Fruit fly (Drosophila melanogaster) whole organism, embryonic: Measurements from ENCODE around the gene scpr-A.
A peak's percentile ranks its signal among the peaks of the same experiment; 100 is the strongest.

Experiments
- Adf1 ChIP-seq: fragments of 200-800 bp; sonication (Bioruptor generic); IDR thresholded peaks from 2 replicates; pipeline ENCODE4 v1.3.6; 2022; ENCODE audit warnings: missing biosample characterization, missing genetic modification characterization
- Bteb2 ChIP-seq: fragments of 200-800 bp; sonication (Bioruptor generic); optimal IDR thresholded peaks from 2 replicates; lab custom pipeline; 2016; ENCODE audit warnings: missing biosample characterization, missing genetic modification characterization
- CG10209 ChIP-seq: fragments of 200-800 bp; sonication (Bioruptor generic); optimal IDR thresholded peaks from 3 replicates; lab custom pipeline; 2017; ENCODE audit warnings: missing biosample characterization, mild to moderate bottlenecking, missing genetic modification characterization, missing genetic modification reagents
- CG10979 ChIP-seq: fragments of 200-800 bp; sonication (Bioruptor generic); optimal IDR thresholded peaks from 2 replicates; lab custom pipeline; 2018; ENCODE audit warnings: missing biosample characterization, mild to moderate bottlenecking, missing genetic modification characterization, moderate library complexity
- CG11093 ChIP-seq: fragments of 200-800 bp; sonication (Bioruptor generic); IDR thresholded peaks from 3 replicates; pipeline ENCODE4 v1.3.6; 2022; ENCODE audit warnings: missing biosample characterization, missing genetic modification characterization
- CG12942 ChIP-seq: fragments of 200-800 bp; sonication (Bioruptor generic); optimal IDR thresholded peaks from 3 replicates; lab custom pipeline; 2016; ENCODE audit warnings: missing biosample characterization, missing genetic modification characterization
- CG13894 ChIP-seq: fragments of 200-800 bp; sonication (Bioruptor generic); optimal IDR thresholded peaks from 3 replicates; lab custom pipeline; 2018; ENCODE audit warnings: missing biosample characterization, mild to moderate bottlenecking, missing genetic modification characterization, moderate library complexity
- CG17385 ChIP-seq: fragments of 200-800 bp; sonication (Bioruptor generic); optimal IDR thresholded peaks from 3 replicates; lab custom pipeline; 2018; ENCODE audit warnings: missing biosample characterization, mild to moderate bottlenecking, missing genetic modification characterization
- CG18011 ChIP-seq: fragments of 200-800 bp; sonication (Bioruptor generic); optimal IDR thresholded peaks from 2 replicates; lab custom pipeline; 2017; ENCODE audit warnings: missing biosample characterization, missing genetic modification characterization, mild to moderate bottlenecking, moderate library complexity, missing genotype
- CG18476 ChIP-seq: fragments of 200-800 bp; sonication (Bioruptor generic); optimal IDR thresholded peaks from 2 replicates; lab custom pipeline; 2016; ENCODE audit warnings: missing biosample characterization, mild to moderate bottlenecking, missing genetic modification characterization
- CG2202 ChIP-seq: fragments of 200-800 bp; sonication (Bioruptor generic); optimal IDR thresholded peaks from 2 replicates; lab custom pipeline; 2018; ENCODE audit warnings: missing biosample characterization, mild to moderate bottlenecking, missing genetic modification characterization
- CG32767 ChIP-seq: fragments of 200-800 bp; sonication (Bioruptor generic); IDR thresholded peaks from 2 replicates; pipeline ENCODE4 v1.3.6; 2022; ENCODE audit warnings: missing biosample characterization, missing genetic modification characterization
- CG6272 ChIP-seq: fragments of 200-800 bp; sonication (Bioruptor generic); IDR thresholded peaks from 2 replicates; pipeline ENCODE4 v1.3.6; 2022; ENCODE audit warnings: missing biosample characterization, missing genetic modification characterization
- CG6689 ChIP-seq: fragments of 200-800 bp; sonication (Bioruptor generic); IDR thresholded peaks from 2 replicates; pipeline ENCODE4 v1.3.6; 2022; ENCODE audit warnings: missing biosample characterization, missing genetic modification characterization
- CG7271 ChIP-seq: fragments of 200-800 bp; sonication (Bioruptor generic); optimal IDR thresholded peaks from 2 replicates; lab custom pipeline; 2018; ENCODE audit warnings: missing biosample characterization, mild to moderate bottlenecking, missing genetic modification characterization, moderate library complexity
- CG7357 ChIP-seq: fragments of 200-800 bp; sonication (Bioruptor generic); IDR thresholded peaks from 3 replicates; pipeline ENCODE4 v1.3.6; 2022; ENCODE audit warnings: missing biosample characterization, missing genetic modification characterization
- CG7745 ChIP-seq: fragments of 200-800 bp; sonication (Bioruptor generic); optimal IDR thresholded peaks from 2 replicates; lab custom pipeline; 2018; ENCODE audit warnings: missing biosample characterization, mild to moderate bottlenecking, missing genetic modification characterization, moderate library complexity
- CG7987 ChIP-seq: fragments of 200-800 bp; sonication (Bioruptor generic); optimal IDR thresholded peaks from 2 replicates; lab custom pipeline; 2018; ENCODE audit warnings: missing biosample characterization, mild to moderate bottlenecking, missing genetic modification characterization, moderate library complexity
- CG8089 ChIP-seq: fragments of 200-800 bp; sonication (Bioruptor generic); optimal IDR thresholded peaks from 3 replicates; lab custom pipeline; 2016; ENCODE audit warnings: missing biosample characterization, missing genetic modification characterization
- CG8388 ChIP-seq: fragments of 200-800 bp; sonication (Bioruptor generic); optimal IDR thresholded peaks from 2 replicates; lab custom pipeline; 2019; ENCODE audit warnings: missing biosample characterization, mild to moderate bottlenecking, missing genetic modification characterization, moderate library complexity
- Dbx ChIP-seq: fragments of 200-800 bp; sonication (Bioruptor generic); IDR thresholded peaks from 3 replicates; pipeline ENCODE4 v1.3.6; 2022; ENCODE audit warnings: missing biosample characterization, missing genetic modification characterization
- Deaf1 ChIP-seq: fragments of 200-800 bp; optimal IDR thresholded peaks from 3 replicates; lab custom pipeline; 2019; ENCODE audit warnings: missing biosample characterization, mild to moderate bottlenecking, missing genetic modification characterization, moderate library complexity
- Dip2 ChIP-seq: fragments of 200-800 bp; sonication (Bioruptor generic); IDR thresholded peaks from 2 replicates; pipeline ENCODE4 v1.3.6; 2022; ENCODE audit warnings: missing biosample characterization, missing genetic modification characterization
- Dip3 ChIP-seq: fragments of 200-800 bp; sonication (Bioruptor generic); optimal IDR thresholded peaks from 3 replicates; lab custom pipeline; 2016; ENCODE audit warnings: missing biosample characterization, missing genetic modification characterization
- Eip74EF ChIP-seq, 2 experiments: fragments of 200-800 bp in 1 of 2; fragments of >200 bp in 1 of 2; sonication (Bioruptor generic) in 1 of 2; optimal IDR thresholded peaks; 2 replicates each; lab custom pipeline; 2017 to 2019; ENCODE audit warnings: missing biosample characterization in 2 of 2, missing genetic modification characterization in 2 of 2, mild to moderate bottlenecking in 1 of 2, moderate library complexity in 1 of 2
- HmgZ ChIP-seq: fragments of 200-800 bp; sonication (Bioruptor generic); optimal IDR thresholded peaks from 2 replicates; lab custom pipeline; 2018; ENCODE audit warnings: missing biosample characterization, mild to moderate bottlenecking, missing genetic modification characterization
- Hmr ChIP-seq: fragments of 200-800 bp; sonication (Bioruptor generic); optimal IDR thresholded peaks from 3 replicates; lab custom pipeline; 2017; ENCODE audit warnings: mild to moderate bottlenecking, missing biosample characterization, missing genetic modification reagents, missing genetic modification characterization
- Kr ChIP-seq: fragments of 200-800 bp; sonication (Bioruptor generic); optimal IDR thresholded peaks from 2 replicates; lab custom pipeline; 2017; ENCODE audit warnings: missing biosample characterization, mild to moderate bottlenecking, missing genetic modification characterization
- Mad ChIP-seq: fragments of 200-800 bp; sonication (Bioruptor generic); optimal IDR thresholded peaks from 2 replicates; lab custom pipeline; 2016; ENCODE audit warnings: missing biosample characterization, missing genetic modification characterization
- Oli ChIP-seq: fragments of 200-800 bp; sonication (Bioruptor generic); optimal IDR thresholded peaks from 2 replicates; lab custom pipeline; 2018; ENCODE audit warnings: missing biosample characterization, mild to moderate bottlenecking, missing genetic modification characterization, moderate library complexity
- Pdp1 ChIP-seq, 2 experiments: fragments of 200-800 bp; sonication (Bioruptor generic); optimal IDR thresholded peaks; 3 replicates each; lab custom pipeline; 2016; ENCODE audit warnings: missing biosample characterization in 2 of 2, missing genetic modification characterization in 2 of 2, mild to moderate bottlenecking in 1 of 2, moderate library complexity in 1 of 2
- Side ChIP-seq: fragments of 200-800 bp; sonication (Bioruptor generic); optimal IDR thresholded peaks from 2 replicates; lab custom pipeline; 2016; ENCODE audit warnings: missing biosample characterization, missing genetic modification characterization
- Usf ChIP-seq: fragments of 200-800 bp; sonication (Bioruptor generic); optimal IDR thresholded peaks from 2 replicates; lab custom pipeline; 2017; ENCODE audit warnings: missing genotype, missing biosample characterization, missing genetic modification characterization
- Xbp1 ChIP-seq: fragments of 200-800 bp; sonication (Bioruptor generic); optimal IDR thresholded peaks from 3 replicates; lab custom pipeline; 2016; ENCODE audit warnings: missing biosample characterization, mild to moderate bottlenecking, missing genetic modification characterization
- bbx ChIP-seq: fragments of 200-800 bp; sonication (Bioruptor generic); IDR thresholded peaks from 2 replicates; pipeline ENCODE4 v1.3.6; 2022; ENCODE audit warnings: missing biosample characterization, missing genetic modification characterization; ENCODE audit not compliant: partially characterized antibody
- chinmo ChIP-seq: fragments of 200-800 bp; sonication (Bioruptor generic); IDR thresholded peaks from 4 replicates; pipeline ENCODE4 v1.3.6; 2022; ENCODE audit warnings: missing biosample characterization, missing genetic modification characterization; ENCODE audit not compliant: partially characterized antibody
- dysf ChIP-seq: fragments of 200-800 bp; sonication (Bioruptor generic); IDR thresholded peaks from 3 replicates; pipeline ENCODE4 v1.3.6; 2022; ENCODE audit warnings: missing biosample characterization, missing genetic modification characterization
- insv ChIP-seq, 2 experiments: fragments of 200-800 bp; sonication (Bioruptor generic); optimal IDR thresholded peaks; 3 replicates each; lab custom pipeline; 2016 to 2018; ENCODE audit warnings: missing biosample characterization in 2 of 2, missing genetic modification characterization in 2 of 2
- jing ChIP-seq: fragments of 200-800 bp; sonication (Bioruptor generic); optimal IDR thresholded peaks from 2 replicates; lab custom pipeline; 2018; ENCODE audit warnings: missing biosample characterization, mild to moderate bottlenecking, missing genetic modification characterization
- lab ChIP-seq: fragments of 200-800 bp; sonication (Bioruptor generic); optimal IDR thresholded peaks from 3 replicates; lab custom pipeline; 2017; ENCODE audit warnings: missing biosample characterization, missing genetic modification characterization, mild to moderate bottlenecking, moderate library complexity, missing genetic modification reagents
- mirr ChIP-seq: fragments of 200-800 bp; sonication (Bioruptor generic); optimal IDR thresholded peaks from 3 replicates; lab custom pipeline; 2018; ENCODE audit warnings: missing biosample characterization, mild to moderate bottlenecking, missing genetic modification characterization
- pita ChIP-seq: fragments of 200-800 bp; sonication (Bioruptor generic); optimal IDR thresholded peaks from 2 replicates; lab custom pipeline; 2017; ENCODE audit warnings: missing biosample characterization, mild to moderate bottlenecking, missing genetic modification characterization
- psq ChIP-seq: fragments of 200-800 bp; sonication (Bioruptor generic); optimal IDR thresholded peaks from 2 replicates; lab custom pipeline; 2017; ENCODE audit warnings: missing biosample characterization, missing genetic modification characterization
- repo ChIP-seq: fragments of 200-800 bp; sonication (Bioruptor generic); optimal IDR thresholded peaks from 2 replicates; lab custom pipeline; 2016; ENCODE audit warnings: missing biosample characterization, missing genetic modification characterization
- sc ChIP-seq, 3 experiments: fragments of >200 bp in 2 of 3; fragments of 200-800 bp in 1 of 3; sonication (Bioruptor generic) in 1 of 3; optimal IDR thresholded peaks; 2 replicates in 2 of 3; 3 replicates in 1 of 3; lab custom pipeline; 2017; ENCODE audit warnings: mild to moderate bottlenecking in 1 of 3, missing biosample characterization in 1 of 3, missing genetic modification characterization in 1 of 3, missing genetic modification reagents in 1 of 3
- shn ChIP-seq: fragments of 200-800 bp; sonication (Bioruptor generic); optimal IDR thresholded peaks from 3 replicates; lab custom pipeline; 2016; ENCODE audit warnings: missing biosample characterization, missing genetic modification characterization
- tna ChIP-seq: fragments of 200-800 bp; sonication (Bioruptor generic); IDR thresholded peaks from 2 replicates; pipeline ENCODE4 v1.3.6; 2022; ENCODE audit warnings: missing biosample characterization, missing genetic modification characterization; ENCODE audit not compliant: partially characterized antibody
- toy ChIP-seq: fragments of 200-800 bp; sonication (Bioruptor generic); IDR thresholded peaks from 2 replicates; pipeline ENCODE4 v1.3.6; 2022; ENCODE audit warnings: missing biosample characterization, missing genetic modification characterization
- usp ChIP-seq: fragments of >200 bp; optimal IDR thresholded peaks from 2 replicates; lab custom pipeline; 2017; ENCODE audit warnings: missing biosample characterization, missing genetic modification characterization

scpr-A gene

DNA sequence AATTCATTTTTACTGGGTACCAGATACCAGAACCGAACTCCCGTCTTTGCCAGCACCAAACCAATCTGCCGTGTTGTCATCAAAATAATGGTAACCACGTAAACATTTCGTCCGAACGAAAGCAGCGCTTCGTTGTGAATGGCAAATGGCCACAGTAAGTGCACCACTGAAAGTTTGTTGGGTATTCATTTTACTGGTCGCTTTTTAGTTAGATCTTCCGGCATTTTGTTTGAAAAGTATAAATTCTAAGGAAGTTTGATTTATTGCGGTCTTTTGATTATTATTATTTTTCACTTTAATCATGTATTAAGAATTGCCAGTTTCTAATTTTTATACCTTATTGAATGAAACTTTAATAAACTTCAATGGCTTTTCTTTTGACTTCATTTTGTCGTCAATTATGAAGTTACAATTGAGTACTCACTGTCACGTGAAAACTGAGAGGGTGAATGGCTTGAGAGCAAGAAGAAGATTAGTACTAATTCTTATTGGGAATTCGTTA lies 26.5 kb upstream of the scpr-A start, which contains the start of gene ZnT86D:
Gene ZnT86D (minus strand): TSS at position 91 of the 502 bp plus-strand sequence.
- TF ChIP-seq pita (no peak), Usf (GFP tag; lab: Kevin White, UChicago) (no peak), CG10209 (GFP tag; lab: Kevin White, UChicago) (peak; percentile 53), CG18011 (GFP tag; lab: Kevin White, UChicago) (peak; percentile 8), Hmr (GFP tag; lab: Kevin White, UChicago) (peak; percentile 47), Dip2 (GFP tag; lab: Robert Waterston, UW) (no peak), HmgZ (tag; lab: Kevin White, UChicago) (peak; percentile 74), CG6689 (GFP tag; lab: Robert Waterston, UW) (peak; percentile 75), CG17385 (GFP tag; lab: Kevin White, UChicago) (peak; percentile 94), CG8089 (GFP tag; lab: Kevin White, UChicago) (no peak), Dip3 (GFP tag; lab: Kevin White, UChicago) (peak; percentile 44), CG7271 (tag; lab: Kevin White, UChicago) (no peak), mirr (GFP tag; lab: Kevin White, UChicago) (peak; percentile 10), CG18476 (GFP tag; lab: Kevin White, UChicago) (peak; percentile 51), toy (GFP tag; lab: Robert Waterston, UW) (no peak), Adf1 (no peak), CG12942 (GFP tag; lab: Kevin White, UChicago) (no peak), CG2202 (tag; lab: Kevin White, UChicago) (no peak), bbx (no peak; the same call in 1 of the 2 replicates), tna (GFP tag; lab: Robert Waterston, UW) (no peak), CG10979 (peak; percentile 48), Dbx (peak; percentile 58; the same call in 2 of the 3 replicates), lab (peak; percentile 71), CG32767 (GFP tag; lab: Robert Waterston, UW) (no peak), CG7745 (no peak), Eip74EF (GFP tag; optimal IDR thresholded peaks at IDR 0.05; lab: Kevin White, UChicago) (peak in 1 of 2 experiments; percentile 46), jing (GFP tag; lab: Kevin White, UChicago) (no peak), psq (no peak), insv (GFP tag; optimal IDR thresholded peaks at IDR 0.05; lab: Kevin White, UChicago) (peak; percentile 53 to 91), CG8388 (peak; percentile 39), Mad (GFP tag; lab: Kevin White, UChicago) (peak; percentile 42), CG7357 (GFP tag; lab: Robert Waterston, UW) (peak; percentile 24; the same call in 1 of the 3 replicates), Side (GFP tag; lab: Kevin White, UChicago) (peak; percentile 13), Xbp1 (GFP tag; lab: Kevin White, UChicago) (peak; percentile 54), shn (GFP tag; lab: Kevin White, UChicago) (peak; percentile 69), chinmo (GFP tag; lab: Robert Waterston, UW) (no peak), Deaf1 (tag; lab: Kevin White, UChicago) (peak; percentile 34), sc (optimal IDR thresholded peaks at IDR 0.05; lab: Kevin White, UChicago) (no peak), sc (GFP tag; optimal IDR thresholded peaks at IDR 0.05; lab: Kevin White, UChicago) (peak; percentile 3), Kr (GFP tag; lab: Kevin White, UChicago) (no peak), Oli (tag; lab: Kevin White, UChicago) (peak; percentile 44), dysf (peak; percentile 63; the same call in 2 of the 3 replicates), repo (GFP tag; lab: Kevin White, UChicago) (no peak), Bteb2 (GFP tag; lab: Kevin White, UChicago) (peak; percentile 50), CG11093 (GFP tag; lab: Robert Waterston, UW) (no peak), CG13894 (tag; lab: Kevin White, UChicago) (peak; percentile 79), CG7987 (GFP tag; lab: Kevin White, UChicago) (peak; percentile 4), Pdp1 (GFP tag; optimal IDR thresholded peaks at IDR 0.05; lab: Kevin White, UChicago) (peak; percentile 48 to 49), usp (GFP tag; lab: Kevin White, UChicago) (no peak), CG6272 (GFP tag; lab: Robert Waterston, UW) (no peak)
